Fruit fly (Drosophila melanogaster) whole organism, prepupa: ENCODE data around the gene CG1428.

ENCODE experiments used
- Blimp-1 ChIP-seq: fragments of 200-800 bp; sonication (Bioruptor generic); optimal IDR thresholded peaks from 3 replicates; lab custom pipeline; 2017; ENCODE audit warnings: missing biosample characterization, missing genetic modification characterization, mild to moderate bottlenecking, moderate library complexity, missing genetic modification reagents
- CG10631 ChIP-seq: fragments of 200-800 bp; sonication (Bioruptor generic); optimal IDR thresholded peaks from 2 replicates; lab custom pipeline; 2016; ENCODE audit warnings: missing biosample characterization, missing genetic modification characterization
- CG11902 ChIP-seq: fragments of 200-800 bp; sonication (Bioruptor generic); optimal IDR thresholded peaks from 3 replicates; lab custom pipeline; 2016; ENCODE audit warnings: missing biosample characterization, missing genetic modification characterization
- CG15336 ChIP-seq: fragments of 200-800 bp; sonication (Bioruptor generic); IDR thresholded peaks from 2 replicates; pipeline ENCODE4 v1.3.6; 2022; ENCODE audit warnings: missing biosample characterization, missing genetic modification characterization
- CG1621 ChIP-seq: fragments of 200-800 bp; sonication (Bioruptor generic); optimal IDR thresholded peaks from 3 replicates; lab custom pipeline; 2018; ENCODE audit warnings: missing biosample characterization, mild to moderate bottlenecking, missing genetic modification characterization
- CG16779 ChIP-seq: fragments of 200-800 bp; sonication (Bioruptor generic); optimal IDR thresholded peaks from 3 replicates; lab custom pipeline; 2017; ENCODE audit warnings: missing biosample characterization, mild to moderate bottlenecking, missing genetic modification characterization
- CG3032 ChIP-seq: fragments of 200-800 bp; optimal IDR thresholded peaks from 2 replicates; lab custom pipeline; 2019; ENCODE audit warnings: missing biosample characterization, mild to moderate bottlenecking, missing genetic modification characterization, moderate library complexity
- CG31627 ChIP-seq: fragments of 200-800 bp; sonication (Bioruptor generic); optimal IDR thresholded peaks from 3 replicates; lab custom pipeline; 2016; ENCODE audit warnings: missing biosample characterization, missing genetic modification characterization
- CG32006 ChIP-seq: fragments of 200-800 bp; sonication (Bioruptor generic); optimal IDR thresholded peaks from 3 replicates; lab custom pipeline; 2017; ENCODE audit warnings: missing biosample characterization, mild to moderate bottlenecking, missing genetic modification characterization
- CG4318 ChIP-seq: fragments of 200-800 bp; sonication (Bioruptor generic); optimal IDR thresholded peaks from 3 replicates; lab custom pipeline; 2017; ENCODE audit warnings: missing biosample characterization, mild to moderate bottlenecking, missing genetic modification characterization
- CG6163 ChIP-seq: fragments of 200-800 bp; sonication (Bioruptor generic); IDR thresholded peaks from 3 replicates; pipeline ENCODE4 v1.3.6; 2022; ENCODE audit warnings: missing biosample characterization, missing genetic modification characterization
- CG6276 ChIP-seq: fragments of 200-800 bp; sonication (Bioruptor generic); optimal IDR thresholded peaks from 2 replicates; lab custom pipeline; 2017; ENCODE audit warnings: missing biosample characterization, mild to moderate bottlenecking, missing genetic modification characterization
- CG6792 ChIP-seq: fragments of 200-800 bp; sonication (Bioruptor generic); optimal IDR thresholded peaks from 3 replicates; lab custom pipeline; 2016; ENCODE audit warnings: missing biosample characterization, missing genetic modification characterization
- CG6808 ChIP-seq: fragments of 200-800 bp; sonication (Bioruptor generic); optimal IDR thresholded peaks from 3 replicates; lab custom pipeline; 2017; ENCODE audit warnings: missing biosample characterization, missing genetic modification characterization, mild to moderate bottlenecking, moderate library complexity, missing genetic modification reagents
- CG6854 ChIP-seq: fragments of 200-800 bp; sonication (Bioruptor generic); optimal IDR thresholded peaks from 2 replicates; lab custom pipeline; 2017; ENCODE audit warnings: missing biosample characterization, mild to moderate bottlenecking, missing genetic modification characterization
- CG7368 ChIP-seq: fragments of 200-800 bp; sonication (Bioruptor generic); optimal IDR thresholded peaks from 3 replicates; lab custom pipeline; 2016; ENCODE audit warnings: missing biosample characterization, missing genetic modification characterization
- CG8119 ChIP-seq: fragments of 200-800 bp; sonication (Bioruptor generic); IDR thresholded peaks from 3 replicates; pipeline ENCODE4 v1.3.6; 2022; ENCODE audit warnings: missing biosample characterization, missing genetic modification characterization
- Eip78C ChIP-seq: fragments of 200-800 bp; sonication (Bioruptor generic); peaks from one replicate; lab custom pipeline; 2016; ENCODE audit warnings: missing biosample characterization, missing genetic modification characterization
- Eip93F ChIP-seq: fragments of 200-800 bp; sonication (Bioruptor generic); optimal IDR thresholded peaks from 2 replicates; lab custom pipeline; 2016; ENCODE audit warnings: missing biosample characterization, mild to moderate bottlenecking, missing genetic modification characterization
- Gug ChIP-seq: fragments of 200-800 bp; sonication (Bioruptor generic); IDR thresholded peaks from 2 replicates; pipeline ENCODE4 v1.3.6; 2022; ENCODE audit warnings: missing biosample characterization, missing genetic modification characterization
- Hr39 ChIP-seq: fragments of 200-800 bp; sonication (Bioruptor generic); optimal IDR thresholded peaks from 2 replicates; lab custom pipeline; 2016; ENCODE audit warnings: missing biosample characterization, missing genetic modification characterization
- Hr4 ChIP-seq: fragments of 200-800 bp; sonication (Bioruptor generic); optimal IDR thresholded peaks from 3 replicates; lab custom pipeline; 2016; ENCODE audit warnings: missing biosample characterization, missing genetic modification characterization
- Lpt ChIP-seq: fragments of 200-800 bp; sonication (Bioruptor generic); optimal IDR thresholded peaks from 3 replicates; lab custom pipeline; 2016; ENCODE audit warnings: missing biosample characterization, missing genetic modification characterization
- OdsH ChIP-seq: fragments of 200-800 bp; sonication (Bioruptor generic); optimal IDR thresholded peaks from 3 replicates; lab custom pipeline; 2016; ENCODE audit warnings: missing biosample characterization, missing genetic modification characterization
- Smox ChIP-seq: fragments of 200-800 bp; sonication (Bioruptor generic); optimal IDR thresholded peaks from 3 replicates; lab custom pipeline; 2016; ENCODE audit warnings: missing biosample characterization, missing genetic modification characterization
- Sox102F ChIP-seq: fragments of 200-800 bp; sonication (Bioruptor generic); optimal IDR thresholded peaks from 2 replicates; lab custom pipeline; 2016; ENCODE audit warnings: missing biosample characterization, mild to moderate bottlenecking, missing genetic modification characterization
- Sox15 ChIP-seq: fragments of 200-800 bp; sonication (Bioruptor generic); optimal IDR thresholded peaks from 3 replicates; lab custom pipeline; 2016; ENCODE audit warnings: missing biosample characterization, missing genetic modification characterization
- achi ChIP-seq: fragments of 200-800 bp; sonication (Bioruptor generic); optimal IDR thresholded peaks from 3 replicates; lab custom pipeline; 2016; ENCODE audit warnings: missing biosample characterization, missing genetic modification characterization
- acj6 ChIP-seq: fragments of 200-800 bp; sonication (Bioruptor generic); optimal IDR thresholded peaks from 3 replicates; lab custom pipeline; 2016; ENCODE audit warnings: missing biosample characterization, missing genetic modification characterization
- cyc ChIP-seq: fragments of 200-800 bp; sonication (Bioruptor generic); optimal IDR thresholded peaks from 3 replicates; lab custom pipeline; 2016; ENCODE audit warnings: missing biosample characterization, missing genetic modification characterization
- dac ChIP-seq: fragments of 200-800 bp; sonication (Bioruptor generic); optimal IDR thresholded peaks from 2 replicates; lab custom pipeline; 2017; ENCODE audit warnings: missing biosample characterization, mild to moderate bottlenecking, missing genetic modification characterization
- eg ChIP-seq: fragments of 200-800 bp; sonication (Bioruptor generic); IDR thresholded peaks from 3 replicates; pipeline ENCODE4 v1.3.6; 2022; ENCODE audit warnings: missing biosample characterization, missing genetic modification characterization
- esn ChIP-seq: fragments of 200-800 bp; sonication (Bioruptor generic); optimal IDR thresholded peaks from 2 replicates; lab custom pipeline; 2016; ENCODE audit warnings: missing biosample characterization, mild to moderate bottlenecking, missing genetic modification characterization, moderate library complexity
- fd59A ChIP-seq: fragments of 200-800 bp; sonication (Bioruptor generic); optimal IDR thresholded peaks from 2 replicates; lab custom pipeline; 2017; ENCODE audit warnings: missing biosample characterization, mild to moderate bottlenecking, missing genetic modification characterization, missing genetic modification reagents
- fd85E ChIP-seq: fragments of 200-800 bp; sonication (Bioruptor generic); optimal IDR thresholded peaks from 3 replicates; lab custom pipeline; 2016; ENCODE audit warnings: missing biosample characterization, missing genetic modification characterization
- fkh ChIP-seq: fragments of 200-800 bp; sonication (Bioruptor generic); optimal IDR thresholded peaks from 3 replicates; lab custom pipeline; 2017; ENCODE audit warnings: missing biosample characterization, mild to moderate bottlenecking, missing genetic modification characterization, moderate library complexity
- lz ChIP-seq: fragments of 200-800 bp; sonication (Bioruptor generic); optimal IDR thresholded peaks from 3 replicates; lab custom pipeline; 2016; ENCODE audit warnings: missing biosample characterization, missing genetic modification characterization
- net ChIP-seq: fragments of 200-800 bp; sonication (Bioruptor generic); optimal IDR thresholded peaks from 3 replicates; lab custom pipeline; 2016; ENCODE audit warnings: missing biosample characterization, missing genetic modification characterization
- pdm3 ChIP-seq: fragments of 200-800 bp; sonication (Bioruptor generic); optimal IDR thresholded peaks from 3 replicates; lab custom pipeline; 2016; ENCODE audit warnings: missing biosample characterization, missing genetic modification characterization
- salr ChIP-seq, 2 experiments: fragments of 200-800 bp; sonication (Bioruptor generic); optimal IDR thresholded peaks; 3 replicates each; lab custom pipeline; 2016 to 2018; ENCODE audit warnings: missing biosample characterization in 2 of 2, missing genetic modification characterization in 2 of 2, mild to moderate bottlenecking in 1 of 2
- spab ChIP-seq: fragments of 200-800 bp; sonication (Bioruptor generic); optimal IDR thresholded peaks from 2 replicates; lab custom pipeline; 2017; ENCODE audit warnings: missing biosample characterization, mild to moderate bottlenecking, missing genetic modification characterization, missing genetic modification reagents
- ss ChIP-seq, 2 experiments: fragments of 200-800 bp; sonication (Bioruptor generic); optimal IDR thresholded peaks; 2 replicates in 1 of 2; 3 replicates in 1 of 2; lab custom pipeline; 2017 to 2018; ENCODE audit warnings: mild to moderate bottlenecking in 2 of 2, missing biosample characterization in 2 of 2, missing genetic modification characterization in 2 of 2, moderate library complexity in 1 of 2
- svp ChIP-seq: fragments of 200-800 bp; sonication (Bioruptor generic); peaks from one replicate; lab custom pipeline; 2016; ENCODE audit warnings: missing biosample characterization, missing genetic modification characterization
- topi ChIP-seq: fragments of 200-800 bp; sonication (Bioruptor generic); optimal IDR thresholded peaks from 3 replicates; lab custom pipeline; 2016; ENCODE audit warnings: missing biosample characterization, missing genetic modification characterization
- vri ChIP-seq: fragments of 200-800 bp; sonication (Bioruptor generic); optimal IDR thresholded peaks from 3 replicates; lab custom pipeline; 2016; ENCODE audit warnings: missing biosample characterization, mild to moderate bottlenecking, missing genetic modification characterization

CG1428 gene

dm6 chr2L:21905989-21906388 lies at the start of gene CG1428:
TSS of gene CG1428 (plus strand) at chr2L:21906289.
- TF ChIP-seq Sox102F = no peak
- no peak for TF ChIP-seq Eip93F (GFP tag; lab: Kevin White, UChicago)
- no peak for TF ChIP-seq svp
- TF ChIP-seq CG10631 (GFP tag; lab: Kevin White, UChicago) = no peak
- no peak for TF ChIP-seq Sox15 (GFP tag; lab: Kevin White, UChicago)
- TF ChIP-seq Smox (GFP tag; lab: Kevin White, UChicago) = no peak
- TF ChIP-seq CG31627 (GFP tag; lab: Kevin White, UChicago) = no peak
- TF ChIP-seq CG6276 (GFP tag; lab: Kevin White, UChicago) = no peak
- TF ChIP-seq acj6 (GFP tag; lab: Kevin White, UChicago) = no peak
- TF ChIP-seq Gug (GFP tag; lab: Robert Waterston, UW) = no peak

dm6 chr2L:21857744-21858143 lies 48.3 kb upstream of the CG1428 start:
- no peak for TF ChIP-seq CG16779 (tag; lab: Kevin White, UChicago)
- no peak for TF ChIP-seq lz (GFP tag; lab: Kevin White, UChicago)
- TF ChIP-seq vri (GFP tag; lab: Kevin White, UChicago) = no peak
- no peak for TF ChIP-seq Hr39 (GFP tag; lab: Kevin White, UChicago)
- no peak for TF ChIP-seq topi (GFP tag; lab: Kevin White, UChicago)
- TF ChIP-seq CG32006 (GFP tag; lab: Kevin White, UChicago) = no peak
- TF ChIP-seq, all 60 proteins: peak for 0

dm6 chr2L:21860566-21860965 lies 45.5 kb upstream of the CG1428 start:
- TF ChIP-seq CG16779 (tag; lab: Kevin White, UChicago) (no peak), svp (peak; percentile 40)

dm6 chr2L:21863544-21863945 lies 42.5 kb upstream of the CG1428 start:
- no peak for TF ChIP-seq esn
- TF ChIP-seq fkh (GFP tag; lab: Kevin White, UChicago) = no peak
- TF ChIP-seq lz (GFP tag; lab: Kevin White, UChicago) = no peak
- TF ChIP-seq CG1621 (tag; lab: Kevin White, UChicago) = peak; percentile 14
- no peak for TF ChIP-seq CG4318 (GFP tag; lab: Kevin White, UChicago)
- TF ChIP-seq Sox102F = no peak
- TF ChIP-seq CG6854 = no peak
- TF ChIP-seq salr (GFP tag; optimal IDR thresholded peaks at IDR 0.05; lab: Kevin White, UChicago) = no peak
- TF ChIP-seq Hr4 = no peak
- TF ChIP-seq eg (GFP tag; lab: Robert Waterston, UW) = 0 out of 3 replicates have a peak, but pooled peaks have one; percentile 35
- TF ChIP-seq fd85E (GFP tag; lab: Kevin White, UChicago) = no peak
- no peak for TF ChIP-seq dac (GFP tag; lab: Kevin White, UChicago)
- TF ChIP-seq CG3032 (tag; lab: Kevin White, UChicago) = no peak
- TF ChIP-seq CG6792 (GFP tag; lab: Kevin White, UChicago) = no peak
- no peak for TF ChIP-seq Blimp-1 (GFP tag; lab: Kevin White, UChicago)
- peak; percentile 37 for TF ChIP-seq Eip78C (GFP tag; lab: Kevin White, UChicago)
- TF ChIP-seq Smox (GFP tag; lab: Kevin White, UChicago) = no peak
- peak; percentile 64 for TF ChIP-seq CG6163 (GFP tag; lab: Robert Waterston, UW)
- no peak for TF ChIP-seq CG16779 (tag; lab: Kevin White, UChicago)
- peak; percentile 15 for TF ChIP-seq CG6808 (GFP tag; lab: Kevin White, UChicago)
- TF ChIP-seq CG7368 (GFP tag; lab: Kevin White, UChicago) = no peak
- no peak for TF ChIP-seq CG11902 (GFP tag; lab: Kevin White, UChicago)
- TF ChIP-seq svp = no peak
- TF ChIP-seq Eip93F (GFP tag; lab: Kevin White, UChicago) = no peak
- TF ChIP-seq net = no peak
- no peak for TF ChIP-seq spab (GFP tag; lab: Kevin White, UChicago)
- TF ChIP-seq acj6 (GFP tag; lab: Kevin White, UChicago) = no peak
- TF ChIP-seq Lpt (GFP tag; lab: Kevin White, UChicago) = peak; percentile 8
- TF ChIP-seq cyc = no peak
- no peak for TF ChIP-seq achi (GFP tag; lab: Kevin White, UChicago)
- TF ChIP-seq fd59A (GFP tag; lab: Kevin White, UChicago) = no peak
- no peak for TF ChIP-seq pdm3 (GFP tag; lab: Kevin White, UChicago)
- peak; percentile 46 to 47 for TF ChIP-seq ss (GFP tag; optimal IDR thresholded peaks at IDR 0.05; lab: Kevin White, UChicago)
- 0 out of 2 replicates have a peak, but pooled peaks have one; percentile 17 for TF ChIP-seq CG15336 (GFP tag; lab: Robert Waterston, UW)
- no peak for TF ChIP-seq vri (GFP tag; lab: Kevin White, UChicago)
- no peak for TF ChIP-seq Gug (GFP tag; lab: Robert Waterston, UW)
- no peak for TF ChIP-seq CG6276 (GFP tag; lab: Kevin White, UChicago)
- TF ChIP-seq CG8119 (GFP tag; lab: Robert Waterston, UW) = 0 out of 3 replicates have a peak, but pooled peaks have one; percentile 17
- TF ChIP-seq OdsH (GFP tag; lab: Kevin White, UChicago) = no peak
